Worm (Caenorhabditis elegans): ENCODE results near the gene C30G4.2.

ce11 chrX:16999649-17000048, 45.8 kb downstream of the C30G4.2 start:
- TF ChIP-seq W03F9.2 (tag; optimal IDR thresholded peaks at IDR 0.05) (no peak), him-1 (tag; optimal IDR thresholded peaks at IDR 0.05) (no peak), dao-5 (tag; optimal IDR thresholded peaks at IDR 0.05) (no peak)

Measured in whole organism, L4/young adult.